Worm (Caenorhabditis elegans): Measurements from ENCODE around the gene Y54G9A.9.

Gene Y54G9A.9

DNA sequence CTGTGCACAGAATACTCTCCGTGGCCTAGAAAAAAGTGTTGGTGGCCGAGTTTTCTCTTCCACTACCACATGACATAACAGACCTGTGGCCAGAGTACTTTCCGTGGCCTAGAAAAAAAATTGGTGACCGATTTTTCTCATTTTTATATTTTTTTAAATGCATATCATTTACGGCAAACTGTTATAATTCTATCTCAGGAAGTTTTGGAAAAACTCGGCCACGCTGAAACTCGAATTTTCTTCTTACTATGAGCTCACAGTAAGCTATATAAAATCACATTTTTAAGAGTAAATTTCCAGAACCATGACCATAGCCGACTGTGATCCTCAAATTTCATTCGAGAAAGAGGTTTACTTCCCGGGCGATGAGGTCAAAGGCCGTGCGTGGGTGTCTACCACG, 22.5 kb downstream of the Y54G9A.9 start, which contains the start of gene arrd-14:
arrd-14 (plus strand) TSS at position 301 of the 400 bp plus-strand sequence.
- TF ChIP-seq tbx-7 (tag; optimal IDR thresholded peaks at IDR 0.05), result no peak
- TF ChIP-seq elt-2 (tag; optimal IDR thresholded peaks at IDR 0.05), result no peak
- no peak for TF ChIP-seq unc-3 (GFP tag; conservative IDR thresholded peaks at IDR 0.05)
- TF ChIP-seq unc-3 (tag; optimal IDR thresholded peaks at IDR 0.05), result no peak
- TF ChIP-seq ceh-6 (GFP tag; optimal IDR thresholded peaks at IDR 0.05), result no peak
- no peak for TF ChIP-seq ceh-18 (tag; optimal IDR thresholded peaks at IDR 0.05)
- no peak for TF ChIP-seq unc-86 (tag; optimal IDR thresholded peaks at IDR 0.05)
- no peak for TF ChIP-seq Y22D7AL.16 (tag; optimal IDR thresholded peaks at IDR 0.05)
- TF ChIP-seq odd-2 (tag; optimal IDR thresholded peaks at IDR 0.05), result no peak
- TF ChIP-seq lim-6 (tag; optimal IDR thresholded peaks at IDR 0.05), result no peak
- TF ChIP-seq madf-2 (tag; optimal IDR thresholded peaks at IDR 0.05), result no peak
- no peak for TF ChIP-seq pha-4 (tag; optimal IDR thresholded peaks at IDR 0.05)
- no peak for TF ChIP-seq fkh-10 (GFP tag; optimal IDR thresholded peaks at IDR 0.05)
- no peak for TF ChIP-seq ceh-22 (tag; optimal IDR thresholded peaks at IDR 0.05)
- no peak for TF ChIP-seq T23F11.4 (GFP tag; optimal IDR thresholded peaks at IDR 0.05)
- TF ChIP-seq ceh-24 (tag; optimal IDR thresholded peaks at IDR 0.05), result no peak
- no peak for TF ChIP-seq C08G9.2 (tag; optimal IDR thresholded peaks at IDR 0.05)

DNA sequence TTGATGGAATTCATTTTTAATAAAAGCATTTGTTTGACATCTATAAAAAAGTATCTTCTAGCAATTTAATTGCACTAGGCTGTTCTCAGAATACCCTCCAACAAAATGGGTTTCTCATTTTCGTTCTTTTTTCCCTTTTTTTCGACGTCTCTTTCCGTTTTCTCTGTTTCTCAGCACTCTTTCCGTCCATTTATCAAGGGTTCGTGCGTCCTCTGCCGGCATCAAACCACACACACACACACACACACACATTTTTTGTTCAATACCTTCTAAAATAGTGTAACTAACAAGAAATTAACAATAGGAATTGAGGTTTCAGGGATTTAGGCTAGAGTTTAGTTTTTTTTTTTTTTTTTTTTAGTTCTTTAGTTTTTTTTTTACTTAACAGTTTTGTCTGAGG, 26.7 kb downstream of the Y54G9A.9 start:
- TF ChIP-seq elt-2 (tag; optimal IDR thresholded peaks at IDR 0.05), result no peak
- TF ChIP-seq C38D4.7 (GFP tag; optimal IDR thresholded peaks at IDR 0.05), result no peak
- TF ChIP-seq fkh-6 (tag; optimal IDR thresholded peaks at IDR 0.05), result no peak
- no peak for TF ChIP-seq unc-86 (tag; optimal IDR thresholded peaks at IDR 0.05)
- TF ChIP-seq dve-1 (tag; optimal IDR thresholded peaks at IDR 0.05), result no peak
- no peak for TF ChIP-seq K09A11.1 (tag; optimal IDR thresholded peaks at IDR 0.05; ENCODE audit: insufficient read depth)
- no peak for TF ChIP-seq elt-4 (tag; optimal IDR thresholded peaks at IDR 0.05)
- no peak for TF ChIP-seq fax-1 (tag; optimal IDR thresholded peaks at IDR 0.05)
- TF ChIP-seq zip-5 (tag; optimal IDR thresholded peaks at IDR 0.05), result no peak
- no peak for TF ChIP-seq che-1 (tag; optimal IDR thresholded peaks at IDR 0.05)
- TF ChIP-seq pqm-1 (tag; optimal IDR thresholded peaks at IDR 0.05), result no peak
- TF ChIP-seq tbx-7 (tag; optimal IDR thresholded peaks at IDR 0.05), result no peak

DNA sequence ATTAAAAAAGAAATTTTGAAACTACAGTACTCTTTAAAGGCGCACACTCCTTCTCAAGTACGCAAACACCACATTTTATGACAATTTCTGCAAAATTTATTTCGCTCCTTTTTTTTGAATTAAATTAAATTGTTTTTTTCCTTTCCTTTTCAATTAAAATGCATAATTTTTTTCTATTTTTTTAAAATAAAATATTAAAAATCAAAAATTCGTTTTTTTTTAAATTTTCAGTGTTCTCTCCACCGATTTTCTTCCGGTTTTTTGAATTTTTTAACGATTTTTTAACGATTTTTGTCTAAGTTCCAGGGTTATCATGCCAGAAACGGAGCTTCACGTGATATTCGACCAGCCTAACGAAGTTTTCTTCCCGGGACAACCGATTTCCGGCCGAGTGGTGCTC, 28.6 kb downstream of the Y54G9A.9 start, which contains the start of gene arrd-13:
arrd-13 (plus strand) TSS at position 301 of the 400 bp plus-strand sequence.
- TF ChIP-seq tbx-7 (tag; optimal IDR thresholded peaks at IDR 0.05) (no peak), pax-1 (tag; optimal IDR thresholded peaks at IDR 0.05) (no peak), nhr-11 (tag; optimal IDR thresholded peaks at IDR 0.05) (no peak)

DNA sequence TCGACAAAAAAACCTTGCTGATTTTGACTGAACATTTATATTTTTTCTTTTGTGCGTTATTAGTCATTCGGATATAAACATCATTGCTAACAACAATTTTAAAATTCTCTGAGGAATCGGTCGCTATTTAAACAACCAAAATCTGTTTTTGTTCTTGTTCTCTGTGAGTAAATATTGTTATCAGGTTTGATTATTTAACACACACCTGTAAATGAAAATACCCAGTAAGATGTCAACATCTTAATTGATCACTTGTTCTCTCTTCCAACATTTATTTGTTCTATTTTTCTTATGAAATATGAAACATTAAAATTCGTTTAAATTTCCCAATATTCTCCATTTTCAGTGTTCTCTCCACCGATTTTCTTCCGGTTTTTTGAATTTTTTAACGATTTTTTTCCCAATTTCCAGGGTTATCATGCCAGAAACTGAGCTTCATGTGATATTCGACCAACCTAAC, 33.5 kb downstream of the Y54G9A.9 start, which contains the start of gene arrd-11:
arrd-11 (plus strand) TSS at position 410 of the 460 bp plus-strand sequence.
- TF ChIP-seq hlh-8 (tag; optimal IDR thresholded peaks at IDR 0.05) (no peak), eyg-1 (tag; optimal IDR thresholded peaks at IDR 0.05) (no peak), F13H6.1 (tag; optimal IDR thresholded peaks at IDR 0.05) (no peak), dmd-4 (tag; optimal IDR thresholded peaks at IDR 0.05; ENCODE audit: borderline replicate concordance) (no peak), ceh-14 (tag; optimal IDR thresholded peaks at IDR 0.05) (no peak), dve-1 (tag; optimal IDR thresholded peaks at IDR 0.05) (no peak), T23F11.4 (GFP tag; optimal IDR thresholded peaks at IDR 0.05) (no peak), C38D4.7 (GFP tag; optimal IDR thresholded peaks at IDR 0.05) (no peak), ceh-24 (tag; optimal IDR thresholded peaks at IDR 0.05) (no peak), ceh-48 (tag; optimal IDR thresholded peaks at IDR 0.05) (no peak), ceh-34 (tag; optimal IDR thresholded peaks at IDR 0.05) (no peak), ets-4 (tag; optimal IDR thresholded peaks at IDR 0.05) (no peak), pros-1 (tag; optimal IDR thresholded peaks at IDR 0.05) (no peak), che-1 (tag; optimal IDR thresholded peaks at IDR 0.05) (no peak), npax-4 (tag; optimal IDR thresholded peaks at IDR 0.05) (no peak), hlh-13 (GFP tag; optimal IDR thresholded peaks at IDR 0.05) (no peak), unc-3 (GFP tag; conservative IDR thresholded peaks at IDR 0.05) (no peak), unc-3 (tag; optimal IDR thresholded peaks at IDR 0.05) (no peak), elt-2 (tag; optimal IDR thresholded peaks at IDR 0.05) (no peak), hlh-30 (tag; optimal IDR thresholded peaks at IDR 0.05; ENCODE audit: insufficient read depth) (no peak)

All from whole organism, late embryonic.